Worm (Caenorhabditis elegans): Measurements from ENCODE around the gene W07A12.8.

DNA sequence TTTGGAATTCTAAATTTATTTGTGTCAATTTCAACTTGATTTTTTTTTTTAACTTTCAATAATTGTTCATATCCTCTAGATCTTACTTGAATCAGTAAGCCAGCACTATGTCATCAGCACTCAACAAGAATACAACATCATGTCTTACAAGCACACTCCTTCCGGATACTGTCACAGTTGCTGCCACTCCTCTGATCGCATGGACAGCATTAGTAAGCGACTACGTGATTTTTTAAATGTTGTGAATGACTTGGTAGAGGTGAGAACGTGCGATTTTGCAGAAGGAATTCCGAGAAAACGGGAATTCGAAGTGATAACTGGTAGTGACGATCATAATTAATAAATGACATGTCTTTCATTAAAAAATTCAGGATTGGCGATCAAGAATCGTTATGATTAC is 7.6 kb downstream of the W07A12.8 start, which contains the start of gene oac-54:
- TF ChIP-seq flh-1 (GFP tag; optimal IDR thresholded peaks at IDR 0.05) (no peak), pha-4 (tag; optimal IDR thresholded peaks at IDR 0.05) (no peak), ces-1 (GFP tag; optimal IDR thresholded peaks at IDR 0.05) (no peak), lin-32 (GFP tag; optimal IDR thresholded peaks at IDR 0.05) (no peak), unc-62 (GFP tag; optimal IDR thresholded peaks at IDR 0.05) (no peak), nhr-237 (tag; optimal IDR thresholded peaks at IDR 0.05) (no peak), cnd-1 (tag; optimal IDR thresholded peaks at IDR 0.05) (no peak), zip-8 (tag; optimal IDR thresholded peaks at IDR 0.05) (no peak), elt-3 (tag; optimal IDR thresholded peaks at IDR 0.05) (no peak), lin-13 (tag; optimal IDR thresholded peaks at IDR 0.05) (no peak), tbx-8 (GFP tag; optimal IDR thresholded peaks at IDR 0.05) (no peak)

All from whole organism, mixed stage, embryonic.